Fruit fly (Drosophila melanogaster) whole organism, embryonic: ENCODE measurements around the gene scyl.

Source experiments
- Aef1 ChIP-seq: fragments of 200-800 bp; sonication (Bioruptor generic); IDR thresholded peaks from 3 replicates; pipeline ENCODE4 v1.3.6; 2022; ENCODE audit warnings: missing biosample characterization, missing genetic modification characterization
- Asciz ChIP-seq: fragments of 200-800 bp; sonication (Bioruptor generic); optimal IDR thresholded peaks from 2 replicates; lab custom pipeline; 2017; ENCODE audit warnings: missing biosample characterization, mild to moderate bottlenecking, missing genetic modification characterization, missing genetic modification reagents
- Bteb2 ChIP-seq: fragments of 200-800 bp; sonication (Bioruptor generic); optimal IDR thresholded peaks from 2 replicates; lab custom pipeline; 2016; ENCODE audit warnings: missing biosample characterization, missing genetic modification characterization
- CG10147 ChIP-seq: fragments of 200-800 bp; sonication (Bioruptor generic); optimal IDR thresholded peaks from 2 replicates; lab custom pipeline; 2019; ENCODE audit warnings: missing biosample characterization, mild to moderate bottlenecking, missing genetic modification characterization, moderate library complexity
- CG11085 ChIP-seq: fragments of 200-800 bp; sonication (Bioruptor generic); IDR thresholded peaks from 2 replicates; pipeline ENCODE4 v1.3.6; 2022; ENCODE audit warnings: missing biosample characterization, missing genetic modification characterization
- CG12391 ChIP-seq: fragments of 200-800 bp; sonication (Bioruptor generic); optimal IDR thresholded peaks from 3 replicates; lab custom pipeline; 2018; ENCODE audit warnings: missing biosample characterization, mild to moderate bottlenecking, missing genetic modification characterization, moderate library complexity
- CG15269 ChIP-seq: fragments of 200-800 bp; sonication (Bioruptor generic); optimal IDR thresholded peaks from 2 replicates; lab custom pipeline; 2018; ENCODE audit warnings: missing biosample characterization, mild to moderate bottlenecking, missing genetic modification characterization, moderate library complexity
- CG1602 ChIP-seq: fragments of 200-800 bp; sonication (Bioruptor generic); optimal IDR thresholded peaks from 3 replicates; lab custom pipeline; 2016; ENCODE audit warnings: missing biosample characterization, missing genetic modification characterization
- CG1603 ChIP-seq: fragments of 200-800 bp; sonication (Bioruptor generic); optimal IDR thresholded peaks from 2 replicates; lab custom pipeline; 2019; ENCODE audit warnings: missing biosample characterization, mild to moderate bottlenecking, missing genetic modification characterization, moderate library complexity
- CG18476 ChIP-seq: fragments of 200-800 bp; sonication (Bioruptor generic); optimal IDR thresholded peaks from 2 replicates; lab custom pipeline; 2016; ENCODE audit warnings: missing biosample characterization, mild to moderate bottlenecking, missing genetic modification characterization
- CG30403 ChIP-seq: fragments of 200-800 bp; sonication (Bioruptor generic); optimal IDR thresholded peaks from 3 replicates; lab custom pipeline; 2016; ENCODE audit warnings: missing biosample characterization, missing genetic modification characterization
- CG31365 ChIP-seq: fragments of 200-800 bp; sonication (Bioruptor generic); optimal IDR thresholded peaks from 2 replicates; lab custom pipeline; 2018; ENCODE audit warnings: missing biosample characterization, mild to moderate bottlenecking, missing genetic modification characterization
- CG32532 ChIP-seq: fragments of 200-800 bp; sonication (Bioruptor generic); IDR thresholded peaks from 2 replicates; pipeline ENCODE4 v1.3.6; 2022; ENCODE audit warnings: missing biosample characterization, missing genetic modification characterization
- CG4820 ChIP-seq: fragments of 200-800 bp; sonication (Bioruptor generic); optimal IDR thresholded peaks from 3 replicates; lab custom pipeline; 2016; ENCODE audit warnings: missing biosample characterization, missing genetic modification characterization
- CG6272 ChIP-seq: fragments of 200-800 bp; sonication (Bioruptor generic); IDR thresholded peaks from 2 replicates; pipeline ENCODE4 v1.3.6; 2022; ENCODE audit warnings: missing biosample characterization, missing genetic modification characterization
- CG6791 ChIP-seq: fragments of 200-800 bp; sonication (Bioruptor generic); IDR thresholded peaks from 3 replicates; pipeline ENCODE4 v1.3.6; 2022; ENCODE audit warnings: missing biosample characterization, missing genetic modification characterization; ENCODE audit not compliant: partially characterized antibody
- CG8281 ChIP-seq: fragments of 200-800 bp; sonication (Bioruptor generic); optimal IDR thresholded peaks from 2 replicates; lab custom pipeline; 2018; ENCODE audit warnings: missing biosample characterization, mild to moderate bottlenecking, missing genetic modification characterization, moderate library complexity
- CkIIα-i1 ChIP-seq: fragments of 200-800 bp; sonication (Bioruptor generic); IDR thresholded peaks from 2 replicates; pipeline ENCODE4 v1.3.6; 2022; ENCODE audit warnings: missing biosample characterization, missing genetic modification characterization
- Dbx ChIP-seq: fragments of 200-800 bp; sonication (Bioruptor generic); IDR thresholded peaks from 3 replicates; pipeline ENCODE4 v1.3.6; 2022; ENCODE audit warnings: missing biosample characterization, missing genetic modification characterization
- Dek ChIP-seq: fragments of 200-800 bp; sonication (Bioruptor generic); optimal IDR thresholded peaks from 3 replicates; lab custom pipeline; 2019; ENCODE audit warnings: missing biosample characterization, mild to moderate bottlenecking, missing genetic modification characterization, moderate library complexity
- Dfd ChIP-seq, 2 experiments: fragments of >200 bp; optimal IDR thresholded peaks; 2 replicates each; lab custom pipeline; 2017; ENCODE audit warnings: missing biosample characterization in 2 of 2, missing genetic modification characterization in 2 of 2
- Eip74EF ChIP-seq, 2 experiments: fragments of 200-800 bp in 1 of 2; fragments of >200 bp in 1 of 2; sonication (Bioruptor generic) in 1 of 2; optimal IDR thresholded peaks; 2 replicates each; lab custom pipeline; 2017 to 2019; ENCODE audit warnings: missing biosample characterization in 2 of 2, missing genetic modification characterization in 2 of 2, mild to moderate bottlenecking in 1 of 2, moderate library complexity in 1 of 2
- Fer3 ChIP-seq: fragments of 200-800 bp; sonication (Bioruptor generic); optimal IDR thresholded peaks from 2 replicates; lab custom pipeline; 2018; ENCODE audit warnings: missing biosample characterization, mild to moderate bottlenecking, missing genetic modification characterization, moderate library complexity
- HmgZ ChIP-seq: fragments of 200-800 bp; sonication (Bioruptor generic); optimal IDR thresholded peaks from 2 replicates; lab custom pipeline; 2018; ENCODE audit warnings: missing biosample characterization, mild to moderate bottlenecking, missing genetic modification characterization
- MTF-1 ChIP-seq: fragments of 200-800 bp; sonication (Bioruptor generic); optimal IDR thresholded peaks from 2 replicates; lab custom pipeline; 2018; ENCODE audit warnings: missing biosample characterization, mild to moderate bottlenecking, missing genetic modification characterization, borderline replicate concordance
- PHDP ChIP-seq: fragments of 200-800 bp; sonication (Bioruptor generic); optimal IDR thresholded peaks from 3 replicates; lab custom pipeline; 2018; ENCODE audit warnings: missing biosample characterization, mild to moderate bottlenecking, missing genetic modification characterization, moderate library complexity
- Rfx ChIP-seq: fragments of 200-800 bp; sonication (Bioruptor generic); IDR thresholded peaks from 2 replicates; pipeline ENCODE4 v1.3.6; 2022; ENCODE audit warnings: missing biosample characterization, missing genetic modification characterization
- Sox102F ChIP-seq: fragments of 200-800 bp; sonication (Bioruptor generic); optimal IDR thresholded peaks from 2 replicates; lab custom pipeline; 2018; ENCODE audit warnings: missing biosample characterization, mild to moderate bottlenecking, missing genetic modification characterization, moderate library complexity
- Trl ChIP-seq, 3 experiments: fragments of >200 bp in 2 of 3; fragments of 200-800 bp in 1 of 3; sonication (Bioruptor generic) in 1 of 3; optimal IDR thresholded peaks; 2 replicates in 1 of 3; 3 replicates in 2 of 3; lab custom pipeline; 2016 to 2017; ENCODE audit warnings: missing biosample characterization in 1 of 3, missing genetic modification characterization in 1 of 3
- ci ChIP-seq: fragments of 200-800 bp; sonication (Bioruptor generic); IDR thresholded peaks from 3 replicates; pipeline ENCODE4 v1.3.6; 2022; ENCODE audit warnings: missing biosample characterization, missing genetic modification characterization
- crol ChIP-seq: fragments of 200-800 bp; sonication (Bioruptor generic); IDR thresholded peaks from 2 replicates; pipeline ENCODE4 v1.3.6; 2022; ENCODE audit warnings: missing biosample characterization, missing genetic modification characterization
- dmrt99B ChIP-seq: fragments of 200-800 bp; sonication (Bioruptor generic); optimal IDR thresholded peaks from 2 replicates; lab custom pipeline; 2018; ENCODE audit warnings: missing biosample characterization, mild to moderate bottlenecking, missing genetic modification characterization, moderate library complexity
- gcm ChIP-seq: fragments of 200-800 bp; sonication (Bioruptor generic); optimal IDR thresholded peaks from 2 replicates; lab custom pipeline; 2019; ENCODE audit warnings: missing biosample characterization, mild to moderate bottlenecking, missing genetic modification characterization, moderate library complexity
- gt ChIP-seq: fragments of 200-800 bp; sonication (Bioruptor generic); IDR thresholded peaks from 2 replicates; pipeline ENCODE4 v1.3.6; 2022; ENCODE audit warnings: missing biosample characterization, missing genetic modification characterization
- p53 ChIP-seq: fragments of 200-800 bp; sonication (Bioruptor generic); optimal IDR thresholded peaks from 2 replicates; lab custom pipeline; 2016; ENCODE audit warnings: missing biosample characterization, missing genetic modification characterization
- pan ChIP-seq, 4 experiments: fragments of >200 bp in 3 of 4; fragments of 200-800 bp in 1 of 4; sonication (Bioruptor generic) in 1 of 4; optimal IDR thresholded peaks in 3 of 4; IDR thresholded peaks in 1 of 4; 2 replicates each; pipeline versions ENCODE4 v1.3.6 to Lab custom; 2017 to 2022; ENCODE audit warnings: missing biosample characterization in 2 of 4, missing genetic modification characterization in 2 of 4, mixed read lengths in 1 of 4
- rib ChIP-seq: fragments of 200-800 bp; sonication (Bioruptor generic); IDR thresholded peaks from 2 replicates; pipeline ENCODE4 v1.3.6; 2022; ENCODE audit warnings: missing biosample characterization, missing genetic modification characterization
- ro ChIP-seq: fragments of 200-800 bp; sonication (Bioruptor generic); IDR thresholded peaks from 2 replicates; pipeline ENCODE4 v1.3.6; 2022; ENCODE audit warnings: missing biosample characterization, missing genetic modification characterization
- schlank ChIP-seq: fragments of 200-800 bp; sonication (Bioruptor generic); optimal IDR thresholded peaks from 2 replicates; lab custom pipeline; 2018; ENCODE audit warnings: missing biosample characterization, mild to moderate bottlenecking, missing genetic modification characterization
- scrt ChIP-seq: fragments of 200-800 bp; sonication (Bioruptor generic); optimal IDR thresholded peaks from 2 replicates; lab custom pipeline; 2018; ENCODE audit warnings: missing biosample characterization, mild to moderate bottlenecking, missing genetic modification characterization, moderate library complexity
- sug ChIP-seq: fragments of 200-800 bp; optimal IDR thresholded peaks from 2 replicates; lab custom pipeline; 2019; ENCODE audit warnings: missing biosample characterization, mild to moderate bottlenecking, missing genetic modification characterization, moderate library complexity
- tgo ChIP-seq: fragments of 200-800 bp; sonication (Bioruptor generic); IDR thresholded peaks from 3 replicates; pipeline ENCODE4 v1.3.6; 2022; ENCODE audit warnings: missing biosample characterization, missing genetic modification characterization
- trem ChIP-seq: fragments of 200-800 bp; optimal IDR thresholded peaks from 3 replicates; lab custom pipeline; 2019; ENCODE audit warnings: missing biosample characterization, mild to moderate bottlenecking, missing genetic modification characterization, moderate library complexity
- tup ChIP-seq: fragments of 200-800 bp; sonication (Bioruptor generic); optimal IDR thresholded peaks from 2 replicates; lab custom pipeline; 2016; ENCODE audit warnings: missing biosample characterization, mild to moderate bottlenecking, missing genetic modification characterization, moderate library complexity
- unc-4 ChIP-seq: fragments of 200-800 bp; sonication (Bioruptor generic); IDR thresholded peaks from 2 replicates; pipeline ENCODE4 v1.3.6; 2022; ENCODE audit warnings: missing biosample characterization, missing genetic modification characterization; ENCODE audit not compliant: partially characterized antibody
- vvl ChIP-seq: fragments of 200-800 bp; sonication (Bioruptor generic); IDR thresholded peaks from 2 replicates; pipeline ENCODE4 v1.3.6; 2022; ENCODE audit warnings: missing biosample characterization, missing genetic modification characterization

Gene scyl

dm6 chr3L:11205608-11206336 is 46.3 kb upstream of the scyl start, which contains the start of gene Plod (continued):
- no peak for TF ChIP-seq pan (optimal IDR thresholded peaks at IDR 0.05; lab: Kevin White, UChicago)
- peak in 1 of 2 experiments; percentile 55 for TF ChIP-seq pan (GFP tag; optimal IDR thresholded peaks at IDR 0.05 in 1 of 2, IDR thresholded peaks at IDR 0.05 in 1 of 2)
- no peak for TF ChIP-seq tup (GFP tag; lab: Kevin White, UChicago)
- 0 out of 3 replicates have a peak, but pooled peaks have one; percentile 45 for TF ChIP-seq CG6791
- TF ChIP-seq schlank (tag; lab: Kevin White, UChicago) = peak; percentile 21
- no peak for TF ChIP-seq ro
- peak; percentile 51; the same call in 1 of the 2 replicates for TF ChIP-seq unc-4 (GFP tag; lab: Robert Waterston, UW)
- peak; percentile 59 for TF ChIP-seq tgo
- TF ChIP-seq Trl (optimal IDR thresholded peaks at IDR 0.05; lab: Kevin White, UChicago) = peak in 1 of 2 experiments; percentile 16
- TF ChIP-seq Trl (GFP tag; optimal IDR thresholded peaks at IDR 0.05; lab: Kevin White, UChicago) = no peak
- TF ChIP-seq CG6272 (GFP tag; lab: Robert Waterston, UW) = no peak; the same call in 1 of the 2 replicates
- peak; percentile 39 for TF ChIP-seq Fer3 (tag; lab: Kevin White, UChicago)
- no peak for TF ChIP-seq CG8281 (tag; lab: Kevin White, UChicago)
- no peak for TF ChIP-seq gt (GFP tag; lab: Robert Waterston, UW)
- TF ChIP-seq MTF-1 (GFP tag; lab: Kevin White, UChicago) = peak; percentile 45
- TF ChIP-seq trem (tag; lab: Kevin White, UChicago) = peak; percentile 29
- TF ChIP-seq CG1603 (tag; lab: Kevin White, UChicago) = peak; percentile 52
- TF ChIP-seq CG4820 (GFP tag; lab: Kevin White, UChicago) = no peak
- peak; percentile 13 for TF ChIP-seq gcm
- peak; percentile 27 for TF ChIP-seq dmrt99B
- TF ChIP-seq CG31365 (tag; lab: Kevin White, UChicago) = no peak
- TF ChIP-seq scrt (GFP tag; lab: Kevin White, UChicago) = peak; percentile 43
- TF ChIP-seq sug (tag; lab: Kevin White, UChicago) = peak; percentile 30
- TF ChIP-seq CG18476 = no peak
- TF ChIP-seq CG32532 = peak; percentile 68; the same call in 1 of the 2 replicates
- peak; percentile 44 for TF ChIP-seq Bteb2 (GFP tag; lab: Kevin White, UChicago)
- peak; percentile 60; the same call in 1 of the 2 replicates for TF ChIP-seq rib
- peak; percentile 51 for TF ChIP-seq Sox102F (GFP tag; lab: Kevin White, UChicago)
- TF ChIP-seq Eip74EF (GFP tag; optimal IDR thresholded peaks at IDR 0.05; lab: Kevin White, UChicago) = peak; percentile 13 to 53
- TF ChIP-seq CG30403 (GFP tag; lab: Kevin White, UChicago) = peak; percentile 45
- no peak for TF ChIP-seq CkIIα-i1
- TF ChIP-seq CG11085 (GFP tag; lab: Robert Waterston, UW) = peak; percentile 7; the same call in 1 of the 2 replicates
- peak; percentile 77 for TF ChIP-seq Dek (tag; lab: Kevin White, UChicago)
- TF ChIP-seq Dfd (GFP tag; optimal IDR thresholded peaks at IDR 0.05; lab: Kevin White, UChicago) = peak in 1 of 2 experiments; percentile 27
- TF ChIP-seq CG10147 (GFP tag; lab: Kevin White, UChicago) = no peak
- peak; percentile 56 for TF ChIP-seq Dbx
- TF ChIP-seq CG1602 = peak; percentile 43
- 0 out of 3 replicates have a peak, but pooled peaks have one; percentile 17 for TF ChIP-seq Aef1 (GFP tag; lab: Robert Waterston, UW)
- peak; percentile 67 for TF ChIP-seq PHDP (tag; lab: Kevin White, UChicago)
- TF ChIP-seq p53 = no peak
- TF ChIP-seq vvl (GFP tag; lab: Robert Waterston, UW) = peak; percentile 71; the same call in 1 of the 2 replicates
- peak; percentile 87 for TF ChIP-seq CG12391 (tag; lab: Kevin White, UChicago)
- peak; percentile 54 for TF ChIP-seq Rfx (GFP tag; lab: Robert Waterston, UW)
- peak; percentile 55 for TF ChIP-seq CG15269
- no peak for TF ChIP-seq crol
- TF ChIP-seq ci = peak; percentile 76; the same call in 2 of the 3 replicates
- TF ChIP-seq Asciz (GFP tag; lab: Kevin White, UChicago) = peak; percentile 15
- peak; percentile 65 for TF ChIP-seq HmgZ (tag; lab: Kevin White, UChicago)
